Fruit fly (Drosophila melanogaster) whole organism, embryonic: ENCODE measurements around the gene CG32544.

Experiments used
- Adf1 ChIP-seq: fragments of 200-800 bp; sonication (Bioruptor generic); IDR thresholded peaks from 2 replicates; pipeline ENCODE4 v1.3.6; 2022; ENCODE audit warnings: missing biosample characterization, missing genetic modification characterization
- Atf-2 ChIP-seq: fragments of 200-800 bp; sonication (Bioruptor generic); optimal IDR thresholded peaks from 2 replicates; lab custom pipeline; 2016; ENCODE audit warnings: missing biosample characterization, missing genetic modification characterization
- Atf6 ChIP-seq: fragments of 200-800 bp; sonication (Bioruptor generic); IDR thresholded peaks from 2 replicates; pipeline ENCODE4 v1.3.6; 2022; ENCODE audit warnings: missing biosample characterization, missing genetic modification characterization
- CG10321 ChIP-seq: fragments of 200-800 bp; sonication (Bioruptor generic); IDR thresholded peaks from 2 replicates; pipeline ENCODE4 v1.3.6; 2022; ENCODE audit warnings: missing biosample characterization, missing genetic modification characterization
- CG1233 ChIP-seq: fragments of 200-800 bp; sonication (Bioruptor generic); optimal IDR thresholded peaks from 4 replicates; lab custom pipeline; 2018; ENCODE audit warnings: missing biosample characterization, mild to moderate bottlenecking, missing genetic modification characterization
- CG13775 ChIP-seq: fragments of 200-800 bp; sonication (Bioruptor generic); optimal IDR thresholded peaks from 3 replicates; lab custom pipeline; 2017; ENCODE audit warnings: missing biosample characterization, mild to moderate bottlenecking, missing genetic modification characterization
- CG15479 ChIP-seq: fragments of 200-800 bp; sonication (Bioruptor generic); optimal IDR thresholded peaks from 3 replicates; lab custom pipeline; 2019; ENCODE audit warnings: missing biosample characterization, mild to moderate bottlenecking, missing genetic modification characterization, moderate library complexity
- CG17385 ChIP-seq: fragments of 200-800 bp; sonication (Bioruptor generic); optimal IDR thresholded peaks from 3 replicates; lab custom pipeline; 2018; ENCODE audit warnings: missing biosample characterization, mild to moderate bottlenecking, missing genetic modification characterization
- CG30020 ChIP-seq: fragments of 200-800 bp; optimal IDR thresholded peaks from 2 replicates; lab custom pipeline; 2019; ENCODE audit warnings: missing biosample characterization, mild to moderate bottlenecking, missing genetic modification characterization, moderate library complexity
- CG3163 ChIP-seq: fragments of 200-800 bp; sonication (Bioruptor generic); optimal IDR thresholded peaks from 3 replicates; lab custom pipeline; 2016; ENCODE audit warnings: missing biosample characterization, missing genetic modification characterization
- CG34224 ChIP-seq: fragments of 200-800 bp; sonication (Bioruptor generic); IDR thresholded peaks from 3 replicates; pipeline ENCODE4 v1.3.6; 2022; ENCODE audit warnings: missing biosample characterization, missing genetic modification characterization; ENCODE audit not compliant: partially characterized antibody
- CG3726 ChIP-seq: fragments of 200-800 bp; sonication (Bioruptor generic); IDR thresholded peaks from 3 replicates; pipeline ENCODE4, ENCODE4 v1.3.6; 2022; ENCODE audit warnings: missing biosample characterization, missing genetic modification characterization
- CG4360 ChIP-seq: fragments of 200-800 bp; sonication (Bioruptor generic); IDR thresholded peaks from 2 replicates; pipeline ENCODE4 v1.3.6; 2022; ENCODE audit warnings: missing biosample characterization, missing genetic modification characterization
- CG5245 ChIP-seq: fragments of 200-800 bp; sonication (Bioruptor generic); optimal IDR thresholded peaks from 3 replicates; lab custom pipeline; 2016; ENCODE audit warnings: missing biosample characterization, missing genetic modification characterization
- CG8478 ChIP-seq: fragments of >200 bp; optimal IDR thresholded peaks from 2 replicates; lab custom pipeline; 2018
- CG9437 ChIP-seq: fragments of 200-800 bp; sonication (Bioruptor generic); optimal IDR thresholded peaks from 2 replicates; lab custom pipeline; 2018; ENCODE audit warnings: missing biosample characterization, mild to moderate bottlenecking, missing genetic modification characterization
- Dek ChIP-seq: fragments of 200-800 bp; sonication (Bioruptor generic); optimal IDR thresholded peaks from 3 replicates; lab custom pipeline; 2019; ENCODE audit warnings: missing biosample characterization, mild to moderate bottlenecking, missing genetic modification characterization, moderate library complexity
- Dll ChIP-seq: fragments of 200-800 bp; sonication (Bioruptor generic); IDR thresholded peaks from 4 replicates; pipeline ENCODE4 v1.3.6; 2022; ENCODE audit warnings: missing biosample characterization, missing genetic modification characterization; ENCODE audit not compliant: partially characterized antibody
- ERR ChIP-seq: fragments of 200-800 bp; sonication (Bioruptor generic); optimal IDR thresholded peaks from 2 replicates; lab custom pipeline; 2016; ENCODE audit warnings: missing biosample characterization, missing genetic modification characterization
- Hey ChIP-seq: fragments of 200-800 bp; sonication (Bioruptor generic); optimal IDR thresholded peaks from 3 replicates; lab custom pipeline; 2018; ENCODE audit warnings: missing biosample characterization, mild to moderate bottlenecking, missing genetic modification characterization
- Lhr ChIP-seq: fragments of 200-800 bp; sonication (Bioruptor generic); optimal IDR thresholded peaks from 3 replicates; lab custom pipeline; 2017; ENCODE audit warnings: mild to moderate bottlenecking, missing biosample characterization, missing genetic modification reagents, missing genetic modification characterization
- NC2β ChIP-seq: fragments of 200-800 bp; sonication (Bioruptor generic); optimal IDR thresholded peaks from 2 replicates; lab custom pipeline; 2016; ENCODE audit warnings: missing biosample characterization, missing genetic modification characterization
- Neu2 ChIP-seq: fragments of 200-800 bp; sonication (Bioruptor generic); optimal IDR thresholded peaks from 3 replicates; lab custom pipeline; 2016; ENCODE audit warnings: missing biosample characterization, missing genetic modification characterization, borderline replicate concordance
- Trl ChIP-seq, 3 experiments: fragments of >200 bp in 2 of 3; fragments of 200-800 bp in 1 of 3; sonication (Bioruptor generic) in 1 of 3; optimal IDR thresholded peaks; 2 replicates in 1 of 3; 3 replicates in 2 of 3; lab custom pipeline; 2016 to 2017; ENCODE audit warnings: missing biosample characterization in 1 of 3, missing genetic modification characterization in 1 of 3
- bcd ChIP-seq: fragments of 200-800 bp; sonication (Bioruptor generic); optimal IDR thresholded peaks from 2 replicates; lab custom pipeline; 2017; ENCODE audit warnings: missing biosample characterization, mild to moderate bottlenecking, missing genetic modification characterization
- btn ChIP-seq: fragments of 200-800 bp; sonication (Bioruptor generic); optimal IDR thresholded peaks from 2 replicates; lab custom pipeline; 2016; ENCODE audit warnings: missing biosample characterization, missing genetic modification characterization
- crol ChIP-seq: fragments of 200-800 bp; sonication (Bioruptor generic); IDR thresholded peaks from 2 replicates; pipeline ENCODE4 v1.3.6; 2022; ENCODE audit warnings: missing biosample characterization, missing genetic modification characterization
- fd64A ChIP-seq: fragments of 200-800 bp; sonication (Bioruptor generic); optimal IDR thresholded peaks from 3 replicates; lab custom pipeline; 2018; ENCODE audit warnings: missing biosample characterization, mild to moderate bottlenecking, missing genetic modification characterization
- lilli ChIP-seq: fragments of 200-800 bp; sonication (Bioruptor generic); optimal IDR thresholded peaks from 3 replicates; lab custom pipeline; 2016; ENCODE audit warnings: missing biosample characterization, missing genetic modification characterization
- pros ChIP-seq: fragments of 200-800 bp; sonication (Bioruptor generic); optimal IDR thresholded peaks from 3 replicates; lab custom pipeline; 2019; ENCODE audit warnings: missing biosample characterization, mild to moderate bottlenecking, missing genetic modification characterization, moderate library complexity
- row ChIP-seq: fragments of 200-800 bp; sonication (Bioruptor generic); IDR thresholded peaks from 3 replicates; pipeline ENCODE4 v1.3.6; 2022; ENCODE audit warnings: missing biosample characterization, missing genetic modification characterization
- salm ChIP-seq: fragments of 200-800 bp; sonication (Bioruptor generic); optimal IDR thresholded peaks from 2 replicates; lab custom pipeline; 2018; ENCODE audit warnings: missing biosample characterization, mild to moderate bottlenecking, missing genetic modification characterization
- schlank ChIP-seq: fragments of 200-800 bp; sonication (Bioruptor generic); optimal IDR thresholded peaks from 2 replicates; lab custom pipeline; 2018; ENCODE audit warnings: missing biosample characterization, mild to moderate bottlenecking, missing genetic modification characterization
- sug ChIP-seq: fragments of 200-800 bp; optimal IDR thresholded peaks from 2 replicates; lab custom pipeline; 2019; ENCODE audit warnings: missing biosample characterization, mild to moderate bottlenecking, missing genetic modification characterization, moderate library complexity
- toy ChIP-seq: fragments of 200-800 bp; sonication (Bioruptor generic); IDR thresholded peaks from 2 replicates; pipeline ENCODE4 v1.3.6; 2022; ENCODE audit warnings: missing biosample characterization, missing genetic modification characterization
- tup ChIP-seq: fragments of 200-800 bp; sonication (Bioruptor generic); optimal IDR thresholded peaks from 2 replicates; lab custom pipeline; 2016; ENCODE audit warnings: missing biosample characterization, mild to moderate bottlenecking, missing genetic modification characterization, moderate library complexity
- twi ChIP-seq: fragments of 200-800 bp; optimal IDR thresholded peaks from 2 replicates; lab custom pipeline; 2019; ENCODE audit warnings: missing biosample characterization, mild to moderate bottlenecking, missing genetic modification characterization, moderate library complexity
- vvl ChIP-seq: fragments of 200-800 bp; sonication (Bioruptor generic); IDR thresholded peaks from 2 replicates; pipeline ENCODE4 v1.3.6; 2022; ENCODE audit warnings: missing biosample characterization, missing genetic modification characterization
- z ChIP-seq: fragments of 200-800 bp; sonication (Bioruptor generic); IDR thresholded peaks from 3 replicates; pipeline ENCODE4 v1.3.6; 2022; ENCODE audit warnings: missing biosample characterization, missing genetic modification characterization

CG32544 gene

DNA sequence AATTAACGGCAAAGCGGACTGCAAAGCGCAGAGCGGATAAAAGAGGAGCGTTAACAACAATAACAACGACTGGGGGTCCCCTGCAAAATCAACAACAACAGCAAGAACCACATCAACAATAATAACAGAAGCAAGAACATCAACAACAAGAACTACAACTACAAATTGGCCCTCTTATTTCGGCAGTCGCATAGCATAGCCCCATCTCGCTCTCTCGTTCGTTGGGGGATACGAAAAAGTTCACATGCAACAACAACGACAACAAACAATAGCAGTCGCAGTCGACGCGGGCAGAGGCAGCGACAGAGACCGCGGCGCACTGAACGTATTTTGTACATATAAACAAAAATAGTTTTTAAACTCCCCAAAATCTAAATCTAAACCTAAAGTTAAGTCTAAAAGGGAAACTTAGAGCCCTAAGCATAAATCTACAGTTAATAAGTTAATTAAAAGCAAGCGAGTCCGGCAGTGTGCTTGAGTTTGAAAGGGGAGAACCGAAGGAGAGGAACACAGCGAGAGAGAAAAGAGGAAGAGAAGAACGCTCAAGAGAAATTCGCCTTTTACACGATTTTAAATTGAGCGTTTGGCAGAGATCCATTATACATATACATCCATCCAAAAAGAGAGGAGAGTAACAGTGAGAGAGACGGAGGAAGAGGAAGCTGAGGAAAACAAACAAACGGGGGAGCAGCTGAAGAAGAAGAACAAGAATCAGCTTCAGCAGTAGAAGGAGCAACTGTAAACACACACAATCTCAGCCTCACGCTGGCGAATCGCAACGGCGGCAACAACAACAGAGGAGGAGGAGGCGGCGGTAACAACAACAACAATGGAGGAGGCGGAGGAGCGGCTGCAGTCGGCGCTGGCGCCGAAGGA, 4.6 kb downstream of the CG32544 start:
- TF ChIP-seq CG3726 (GFP tag; lab: Robert Waterston, UW) (no peak), Hey (tag; lab: Kevin White, UChicago) (peak; percentile 30), CG17385 (GFP tag; lab: Kevin White, UChicago) (peak; percentile 91), CG10321 (GFP tag; lab: Robert Waterston, UW) (0 out of 2 replicates have a peak, but pooled peaks have one; percentile 15), salm (no peak), fd64A (GFP tag; lab: Kevin White, UChicago) (no peak), lilli (GFP tag; lab: Kevin White, UChicago) (no peak), schlank (tag; lab: Kevin White, UChicago) (no peak), CG15479 (GFP tag; lab: Kevin White, UChicago) (peak; percentile 35), NC2β (GFP tag; lab: Kevin White, UChicago) (no peak), twi (no peak), Adf1 (GFP tag; lab: Robert Waterston, UW) (peak; percentile 89), CG8478 (lab: Kevin White, UChicago) (no peak), z (GFP tag; lab: Robert Waterston, UW) (peak; percentile 83), toy (GFP tag; lab: Robert Waterston, UW) (no peak), CG30020 (no peak), CG5245 (GFP tag; lab: Kevin White, UChicago) (no peak), Lhr (GFP tag; lab: Kevin White, UChicago) (no peak), Dll (GFP tag; lab: Robert Waterston, UW) (0 out of 4 replicates have a peak, but pooled peaks have one; percentile 17), Trl (optimal IDR thresholded peaks at IDR 0.05; lab: Kevin White, UChicago) (peak; percentile 79 to 86), Trl (GFP tag; optimal IDR thresholded peaks at IDR 0.05; lab: Kevin White, UChicago) (no peak), CG9437 (GFP tag; lab: Kevin White, UChicago) (no peak), CG34224 (GFP tag; lab: Robert Waterston, UW) (no peak), Dek (tag; lab: Kevin White, UChicago) (no peak), vvl (GFP tag; lab: Robert Waterston, UW) (0 out of 2 replicates have a peak, but pooled peaks have one; percentile 7), Atf6 (GFP tag; lab: Robert Waterston, UW) (no peak), CG13775 (GFP tag; lab: Kevin White, UChicago) (no peak), bcd (GFP tag; lab: Kevin White, UChicago) (no peak), crol (GFP tag; lab: Robert Waterston, UW) (peak; percentile 77), CG1233 (GFP tag; lab: Kevin White, UChicago) (no peak), ERR (GFP tag; lab: Kevin White, UChicago) (no peak), sug (peak; percentile 32), Neu2 (GFP tag; lab: Kevin White, UChicago) (no peak), Atf-2 (GFP tag; lab: Kevin White, UChicago) (no peak), row (no peak), tup (GFP tag; lab: Kevin White, UChicago) (no peak), pros (GFP tag; lab: Kevin White, UChicago) (peak; percentile 28), btn (GFP tag; lab: Kevin White, UChicago) (no peak), CG3163 (GFP tag; lab: Kevin White, UChicago) (peak; percentile 44), CG4360 (GFP tag; lab: Robert Waterston, UW) (peak; percentile 97)
